Fruit fly (Drosophila melanogaster) Kc167 (cell line): ENCODE results near the gene Trc8.

ENCODE experiments used
- Myc ChIP-seq: fragments of >200 bp; optimal IDR thresholded peaks from 2 replicates; lab custom pipeline; 2017; ENCODE audit warnings: missing external identifiers
- Sin3A ChIP-seq: fragments of >200 bp; optimal IDR thresholded peaks from 2 replicates; lab custom pipeline; 2018; ENCODE audit warnings: missing external identifiers
- h ChIP-seq: fragments of >200 bp; optimal IDR thresholded peaks from 3 replicates; lab custom pipeline; 2018; ENCODE audit warnings: missing external identifiers
- insv ChIP-seq: fragments of >200 bp; optimal IDR thresholded peaks from 3 replicates; lab custom pipeline; 2018; ENCODE audit warnings: missing external identifiers
- psq ChIP-seq: fragments of >200 bp; optimal IDR thresholded peaks from 2 replicates; lab custom pipeline; 2017; ENCODE audit warnings: missing external identifiers
- ttk ChIP-seq: sonication (Bioruptor generic); optimal IDR thresholded peaks from 2 replicates; lab custom pipeline; 2017; ENCODE audit warnings: missing external identifiers

The Trc8 gene

DNA sequence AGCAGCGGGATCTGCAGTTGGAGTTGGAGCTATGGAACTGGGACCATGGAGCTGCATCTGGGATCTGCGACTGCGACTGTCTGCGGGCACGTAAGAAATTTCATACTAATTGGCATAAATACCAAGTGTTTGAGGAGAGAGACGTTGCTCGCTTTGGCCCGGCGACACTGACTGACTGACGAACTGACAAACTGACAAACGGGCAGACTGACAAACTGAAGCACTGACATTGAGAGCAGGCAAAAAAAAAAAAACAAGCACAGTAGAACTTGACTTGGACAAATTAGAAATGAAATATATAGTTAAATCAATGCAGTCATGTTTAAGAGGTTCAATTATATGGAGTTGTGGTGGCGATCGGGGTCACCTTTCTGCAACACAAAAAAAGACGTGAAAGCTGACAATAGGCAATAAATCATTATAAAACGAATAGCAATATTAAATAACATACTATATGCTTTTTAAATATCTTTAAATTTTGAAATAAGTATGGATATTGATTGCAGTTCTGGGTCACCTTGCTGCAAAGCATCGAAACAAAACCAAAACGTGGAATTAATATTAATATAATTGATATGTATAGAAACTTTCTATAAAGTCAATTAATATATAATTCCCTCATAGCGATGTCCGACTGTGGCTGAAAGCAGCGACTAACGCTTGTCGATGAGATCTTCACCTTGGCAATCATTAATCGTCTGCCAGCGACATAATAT, 5.1 kb upstream of the Trc8 start:
- no peak for TF ChIP-seq Myc (lab: Kevin White, UChicago)

DNA sequence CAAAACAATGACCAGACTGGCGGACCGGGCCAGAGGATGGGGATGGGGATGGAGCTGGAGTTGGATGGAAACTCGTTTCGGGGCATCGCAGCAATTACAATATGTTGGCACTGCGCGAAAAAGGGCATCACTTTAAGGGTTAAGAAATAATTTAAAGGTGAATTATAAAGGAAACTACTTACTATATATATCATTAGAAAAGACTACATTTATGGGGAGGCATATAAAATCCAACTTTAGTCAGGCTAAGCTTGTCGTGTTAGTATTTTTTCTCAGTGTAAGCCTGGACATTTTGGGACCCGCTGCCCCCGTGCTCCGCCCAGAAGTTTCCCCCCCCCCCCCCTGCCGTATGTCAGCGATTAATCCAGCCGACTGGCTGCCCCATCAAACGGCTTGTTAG, 3.0 kb upstream of the Trc8 start:
- TF ChIP-seq Myc (lab: Kevin White, UChicago) (no peak), h (no peak), psq (no peak), insv (lab: Kevin White, UChicago) (no peak), ttk (lab: Kevin White, UChicago) (no peak), Sin3A (lab: Kevin White, UChicago) (no peak)

DNA sequence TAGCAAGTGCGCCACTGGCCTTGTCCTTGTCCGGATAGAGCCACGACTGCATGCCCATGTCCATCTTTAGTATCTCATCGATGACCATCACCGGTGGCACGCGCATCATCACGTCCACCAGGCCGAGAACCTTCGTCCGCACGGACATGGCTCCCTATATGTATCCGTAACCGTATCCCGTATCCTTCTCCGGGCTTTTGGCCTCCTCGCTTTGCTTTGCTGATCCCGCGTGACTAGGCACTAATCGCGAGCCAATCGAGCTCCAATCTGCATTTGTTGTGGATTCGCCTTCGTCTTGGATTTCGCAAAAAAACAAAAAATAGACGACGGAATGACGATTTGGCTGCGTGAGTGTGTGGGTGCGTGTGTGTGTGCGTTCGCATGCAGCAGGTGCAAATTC, 619 bp downstream of the Trc8 start:
- TF ChIP-seq Sin3A (lab: Kevin White, UChicago), result no peak
- TF ChIP-seq ttk (lab: Kevin White, UChicago), result no peak
- no peak for TF ChIP-seq psq
- no peak for TF ChIP-seq insv (lab: Kevin White, UChicago)
- TF ChIP-seq Myc (lab: Kevin White, UChicago), result no peak
- TF ChIP-seq h, result no peak

DNA sequence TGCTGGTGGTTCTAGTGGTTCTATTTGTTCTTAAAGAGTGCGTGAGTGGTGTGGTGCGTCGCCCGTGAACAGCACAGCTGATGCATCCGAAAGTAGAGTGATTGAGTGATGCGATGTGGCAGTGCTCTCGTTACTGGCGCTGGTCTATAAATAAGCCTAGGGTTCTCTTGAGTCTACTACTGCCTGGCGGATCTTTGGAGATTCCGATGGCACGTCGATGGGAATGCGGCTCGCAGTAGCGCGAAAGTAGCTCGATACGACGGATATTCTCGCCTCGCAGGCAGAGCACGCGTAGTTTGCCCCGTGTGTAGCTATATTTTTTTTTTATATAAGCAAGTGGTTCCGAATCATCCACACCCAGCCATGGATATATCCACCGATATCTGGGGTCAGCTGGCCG, 7.3 kb downstream of the Trc8 start:
- TF ChIP-seq Sin3A (lab: Kevin White, UChicago) (no peak), ttk (lab: Kevin White, UChicago) (no peak)

DNA sequence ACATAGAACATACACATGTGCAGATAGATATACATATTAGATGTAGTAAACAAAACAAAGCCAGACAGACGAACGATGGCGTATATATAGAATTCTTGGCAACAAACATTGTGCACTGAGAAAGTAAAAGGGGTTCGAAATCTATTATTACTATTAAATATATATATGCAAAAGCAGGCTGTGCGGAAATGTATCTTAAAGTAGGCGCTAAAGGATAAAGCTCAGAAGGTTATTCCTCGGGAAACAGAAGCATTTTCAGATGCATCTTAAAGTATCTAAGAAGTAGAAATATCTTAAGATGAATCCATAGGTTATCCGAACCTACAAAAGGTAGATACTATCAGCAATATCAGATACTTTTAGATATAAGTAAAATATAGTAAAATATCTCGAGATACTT, 7.8 kb downstream of the Trc8 start:
- no peak for TF ChIP-seq psq
- no peak for TF ChIP-seq Sin3A (lab: Kevin White, UChicago)

DNA sequence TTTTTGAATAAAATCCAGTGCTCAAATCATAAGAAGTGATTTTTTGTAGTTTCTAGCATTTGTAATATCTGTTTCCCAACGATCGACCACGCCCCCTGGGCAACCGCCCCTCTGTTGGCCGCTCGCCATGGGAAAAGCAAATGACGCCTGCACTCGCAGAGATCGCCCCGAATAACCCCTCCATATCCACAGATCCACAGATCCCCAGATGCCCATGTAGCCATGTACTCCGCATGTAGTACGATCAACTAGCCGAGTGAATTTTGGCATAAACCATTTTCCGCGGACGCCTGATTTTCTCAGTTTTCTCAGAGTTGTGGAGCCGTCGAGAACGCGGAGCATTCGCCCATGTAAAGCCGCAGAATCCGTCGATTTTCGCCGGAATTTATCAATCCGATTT, 9.1 kb downstream of the Trc8 start, which contains the start of gene FipoQ:
Gene FipoQ (plus strand): TSS at position 301 of the 400 bp plus-strand sequence.
- TF ChIP-seq Myc (lab: Kevin White, UChicago) (no peak), insv (lab: Kevin White, UChicago) (no peak), h (no peak), Sin3A (lab: Kevin White, UChicago) (no peak), ttk (lab: Kevin White, UChicago) (no peak), psq (no peak)

DNA sequence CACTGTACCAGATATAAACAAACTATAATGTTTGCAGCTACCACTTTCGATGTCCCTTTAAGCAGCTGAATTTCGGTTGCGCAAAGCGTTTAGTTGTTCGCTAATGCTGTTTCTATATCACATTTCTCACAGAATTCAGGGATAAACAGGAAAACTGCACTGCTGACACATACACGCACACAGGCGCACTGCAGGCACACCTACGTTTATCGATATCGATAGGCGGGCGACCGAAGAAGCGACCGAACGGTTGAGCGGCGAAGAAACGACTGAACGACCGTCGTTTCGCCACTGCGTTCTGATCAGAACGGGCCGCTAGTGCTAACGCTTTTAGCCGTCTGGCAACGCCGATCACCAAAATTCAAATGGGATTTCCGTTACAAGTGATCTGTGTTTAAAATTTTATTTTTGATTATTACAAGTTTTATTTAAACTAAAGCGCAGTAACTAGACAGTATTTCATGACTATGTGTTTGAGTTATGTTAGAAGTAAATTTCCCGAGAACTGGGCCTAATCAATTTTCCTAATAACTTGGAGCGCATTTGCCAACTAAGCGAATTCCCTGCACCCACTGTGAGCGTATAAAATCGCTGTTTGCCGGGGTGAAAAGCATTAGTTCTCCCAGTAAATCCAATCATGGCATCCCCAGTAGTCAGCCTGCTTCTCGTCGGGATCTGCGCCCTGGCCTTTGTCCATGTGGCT, 10.2 kb downstream of the Trc8 start, which contains the start of the genes CG2310 and Diedel:
Gene CG2310 (minus strand): TSS at position 277 of the 703 bp plus-strand sequence.
Gene Diedel (plus strand): TSS at position 611 of the 703 bp plus-strand sequence.
- TF ChIP-seq ttk (lab: Kevin White, UChicago) (no peak), psq (no peak), insv (lab: Kevin White, UChicago) (no peak), Sin3A (lab: Kevin White, UChicago) (no peak), h (no peak), Myc (lab: Kevin White, UChicago) (no peak)

DNA sequence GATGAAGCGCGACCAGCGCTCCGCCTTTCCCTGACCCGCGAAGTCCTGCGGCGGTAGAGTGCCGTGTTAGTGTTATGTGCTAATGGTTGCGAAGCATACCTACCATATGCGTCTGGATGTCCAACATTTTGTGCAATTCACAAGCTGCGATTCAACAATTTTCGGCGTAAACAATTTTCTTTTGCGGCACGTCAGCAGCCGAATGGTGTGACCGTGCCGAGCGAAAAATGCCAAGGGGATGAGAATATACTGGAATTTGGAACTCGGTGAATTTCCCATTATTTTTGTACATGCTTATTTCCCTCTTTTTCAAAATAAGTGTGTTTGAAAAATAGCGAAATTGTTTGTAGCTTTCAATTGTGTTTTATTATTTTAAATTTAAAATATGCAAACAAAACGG, 12.7 kb downstream of the Trc8 start, which contains the start of gene Spase12:
Gene Spase12 (minus strand): TSS at position 239 of the 400 bp plus-strand sequence.
- TF ChIP-seq Myc (lab: Kevin White, UChicago) (no peak), ttk (lab: Kevin White, UChicago) (no peak), psq (no peak)

DNA sequence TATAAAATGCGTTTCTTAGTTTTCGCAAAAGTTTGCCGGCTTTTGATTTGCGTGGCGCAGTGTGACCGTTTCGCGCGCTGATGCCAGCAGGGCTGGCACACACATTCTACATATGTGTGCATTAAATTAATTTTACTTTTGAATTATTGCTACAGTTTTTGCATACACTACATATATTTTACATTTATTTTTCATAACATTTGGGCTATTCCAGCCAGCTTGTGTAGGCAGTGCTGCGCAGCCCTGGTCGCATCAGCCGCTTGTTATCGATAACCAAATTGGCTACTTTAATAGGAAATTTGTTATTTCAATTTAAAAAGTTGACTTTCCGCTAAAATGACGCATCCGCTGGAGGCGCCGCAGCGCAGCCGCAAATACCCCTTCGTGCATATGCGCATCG, 14.4 kb downstream of the Trc8 start, which contains the start of the genes CG2321 and CG2006:
Gene CG2321 (minus strand): TSS at position 57 of the 400 bp plus-strand sequence.
Gene CG2006 (plus strand): TSS at position 260 of the 400 bp plus-strand sequence.
- TF ChIP-seq Myc (lab: Kevin White, UChicago) (no peak), psq (no peak), ttk (lab: Kevin White, UChicago) (no peak)

DNA sequence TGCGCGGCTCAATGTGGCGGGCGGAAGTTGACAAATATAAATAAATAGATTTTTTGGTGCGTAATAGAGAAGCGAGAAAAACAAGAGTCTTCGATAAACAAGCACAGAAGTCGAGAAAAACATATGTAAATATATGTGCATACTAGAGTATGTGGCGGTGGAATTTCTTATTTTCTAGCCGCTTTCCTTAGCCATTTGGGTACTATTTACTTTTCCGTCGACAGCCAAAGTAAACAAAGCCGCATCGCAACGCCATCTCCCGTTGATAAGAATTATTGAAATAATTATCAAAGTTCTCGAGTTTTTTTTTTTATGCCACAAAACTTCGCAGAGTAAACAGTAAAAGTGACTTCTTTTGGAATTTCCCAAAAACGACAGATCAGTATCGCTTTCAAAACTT, 23.7 kb downstream of the Trc8 start:
- TF ChIP-seq h (no peak), ttk (lab: Kevin White, UChicago) (no peak), Sin3A (lab: Kevin White, UChicago) (no peak), insv (lab: Kevin White, UChicago) (no peak), psq (no peak), Myc (lab: Kevin White, UChicago) (no peak)

DNA sequence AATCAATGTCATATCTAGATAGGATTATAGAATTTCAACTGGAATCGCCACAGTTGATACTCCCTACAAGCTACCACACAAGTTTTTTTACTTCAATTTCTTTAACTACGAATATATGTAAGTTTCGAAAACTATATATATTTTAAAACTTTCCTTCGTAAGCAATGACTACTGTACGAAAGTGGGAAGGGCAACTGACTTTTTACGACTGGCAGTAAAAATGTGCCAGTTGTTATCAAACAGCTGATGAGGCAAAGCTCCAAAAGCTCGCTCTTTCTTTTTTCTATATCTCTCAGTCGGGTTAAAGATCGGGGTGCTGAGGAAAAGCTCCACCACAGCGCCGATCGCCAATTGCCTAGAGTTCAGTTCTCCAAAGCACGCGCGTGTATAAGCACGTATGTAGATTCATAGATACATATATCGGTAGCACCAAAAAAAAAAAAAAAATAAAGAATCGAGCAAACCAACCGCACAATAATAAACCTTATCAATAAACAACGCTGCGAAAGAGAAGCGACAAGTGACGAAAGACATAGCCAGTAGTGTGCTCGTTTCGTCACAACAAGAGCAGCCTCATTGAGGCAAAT, 24.6 kb downstream of the Trc8 start:
- no peak for TF ChIP-seq ttk (lab: Kevin White, UChicago)
- TF ChIP-seq Myc (lab: Kevin White, UChicago), result no peak
- no peak for TF ChIP-seq insv (lab: Kevin White, UChicago)

DNA sequence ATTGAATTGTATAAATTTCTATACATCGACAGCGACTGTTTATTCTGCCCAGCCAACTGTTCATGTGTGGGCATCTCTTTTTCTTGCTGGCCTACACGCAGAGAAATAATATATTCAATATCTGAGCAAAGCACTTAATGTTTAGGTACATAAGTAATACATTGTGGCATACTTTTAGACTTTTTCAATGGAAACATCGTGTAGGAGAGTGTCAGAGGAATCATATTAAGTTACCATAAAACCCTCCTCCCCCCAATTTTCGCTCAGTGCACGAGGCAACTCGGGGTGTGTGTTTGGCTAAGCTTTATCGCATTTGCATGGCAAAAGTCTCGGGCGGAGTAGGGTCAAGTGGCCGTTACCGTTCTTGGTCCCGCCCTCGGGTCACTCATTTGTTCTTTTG, 33.5 kb downstream of the Trc8 start:
- TF ChIP-seq psq (no peak), Myc (lab: Kevin White, UChicago) (no peak), Sin3A (lab: Kevin White, UChicago) (no peak), h (no peak)

DNA sequence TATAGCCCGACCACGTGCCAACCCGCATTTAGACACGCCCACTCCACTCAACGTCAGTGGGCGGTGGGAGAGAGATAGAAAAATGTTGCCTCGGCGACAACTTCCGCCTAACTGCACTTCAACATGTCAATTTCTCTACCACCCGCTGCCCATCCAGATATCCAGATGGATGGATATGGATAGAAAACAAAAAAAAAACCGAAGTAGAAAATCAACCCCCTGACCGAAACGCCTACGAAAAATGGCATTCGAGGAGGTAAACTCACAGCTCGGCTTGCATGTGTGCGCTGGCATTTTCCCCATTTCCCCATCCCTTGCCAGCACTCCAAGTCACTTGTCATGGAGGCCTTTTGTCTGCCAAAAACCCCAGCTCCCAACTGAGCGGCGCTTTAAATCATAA, 36.8 kb downstream of the Trc8 start:
- TF ChIP-seq psq (no peak), Myc (lab: Kevin White, UChicago) (no peak), insv (lab: Kevin White, UChicago) (no peak), Sin3A (lab: Kevin White, UChicago) (no peak), ttk (lab: Kevin White, UChicago) (no peak), h (no peak)
